Worm (Caenorhabditis elegans) whole organism, L3 larva: ENCODE measurements around the gene klp-7.
A peak's percentile ranks its signal among the peaks of the same experiment; 100 is the strongest.

ENCODE experiments used
- R02D3.7 ChIP-seq: fragments of 150-350 bp; optimal IDR thresholded peaks from 2 replicates; lab custom pipeline; 2014; ENCODE audit warnings: missing biosample characterization, missing genetic modification characterization
- ZK546.5 ChIP-seq: sonication (generic microtip); optimal IDR thresholded peaks from 2 replicates; lab custom pipeline; 2017; ENCODE audit warnings: missing biosample characterization, missing genetic modification characterization
- aly-2 ChIP-seq: fragments of 150-350 bp; optimal IDR thresholded peaks from 2 replicates; lab custom pipeline; 2014; ENCODE audit warnings: missing biosample characterization, missing genetic modification characterization
- ama-1 ChIP-seq: fragments of 150-350 bp; optimal IDR thresholded peaks from 2 replicates; lab custom pipeline; 2018
- ceh-16 ChIP-seq: sonication (generic microtip); optimal IDR thresholded peaks from 2 replicates; lab custom pipeline; 2017; ENCODE audit warnings: missing biosample characterization, missing genetic modification characterization
- ceh-82 ChIP-seq: fragments of 150-350 bp; optimal IDR thresholded peaks from 2 replicates; lab custom pipeline; 2014; ENCODE audit warnings: missing biosample characterization, missing genetic modification characterization
- ceh-9 ChIP-seq: sonication (generic microtip); optimal IDR thresholded peaks from 2 replicates; lab custom pipeline; 2018; ENCODE audit warnings: missing biosample characterization, missing genetic modification characterization
- daf-12 ChIP-seq: fragments of 150-350 bp; optimal IDR thresholded peaks from 2 replicates; lab custom pipeline; 2014; ENCODE audit warnings: missing biosample characterization, missing genetic modification reagents, missing genetic modification characterization
- egl-27 ChIP-seq: sonication (generic microtip); optimal IDR thresholded peaks from 4 replicates; lab custom pipeline; 2017; ENCODE audit warnings: missing biosample characterization, missing genetic modification reagents, missing genetic modification characterization
- elt-1 ChIP-seq: fragments of 150-350 bp; optimal IDR thresholded peaks from 2 replicates; lab custom pipeline; 2014; ENCODE audit warnings: missing biosample characterization, missing genetic modification characterization
- elt-2 ChIP-seq: sonication (generic microtip); optimal IDR thresholded peaks from 2 replicates; lab custom pipeline; 2016; ENCODE audit warnings: missing genetic modification reagents, mild to moderate bottlenecking, missing genetic modification characterization, missing compliant biosample characterization
- elt-3 ChIP-seq, 3 experiments: fragments of 150-350 bp in 1 of 3; sonication (generic microtip) in 2 of 3; optimal IDR thresholded peaks; 2 replicates in 2 of 3; 4 replicates in 1 of 3; lab custom pipeline; 2014 to 2017; ENCODE audit warnings: missing biosample characterization in 3 of 3, missing genetic modification characterization in 3 of 3
- eor-1 ChIP-seq, 2 experiments: fragments of 150-350 bp; optimal IDR thresholded peaks; 2 replicates each; lab custom pipeline; 2014 to 2018; ENCODE audit warnings: missing biosample characterization in 2 of 2, missing genetic modification characterization in 2 of 2
- fkh-10 ChIP-seq: sonication (generic microtip); optimal IDR thresholded peaks from 2 replicates; lab custom pipeline; 2017; ENCODE audit warnings: missing biosample characterization, missing genetic modification reagents, missing genetic modification characterization
- fkh-2 ChIP-seq: fragments of 150-350 bp; optimal IDR thresholded peaks from 2 replicates; lab custom pipeline; 2014; ENCODE audit warnings: missing biosample characterization, missing genetic modification reagents, missing genetic modification characterization
- fos-1 ChIP-seq: fragments of 150-350 bp; optimal IDR thresholded peaks from 2 replicates; lab custom pipeline; 2014; ENCODE audit warnings: missing biosample characterization, missing genetic modification characterization
- hmg-11 ChIP-seq: sonication (generic microtip); optimal IDR thresholded peaks from 2 replicates; lab custom pipeline; 2016; ENCODE audit warnings: missing genetic modification characterization, missing compliant biosample characterization
- lin-15B ChIP-seq: fragments of 150-350 bp; optimal IDR thresholded peaks from 2 replicates; lab custom pipeline; 2014; ENCODE audit warnings: missing biosample characterization, missing genetic modification characterization
- lin-39 ChIP-seq: fragments of 150-350 bp; optimal IDR thresholded peaks from 2 replicates; lab custom pipeline; 2018; ENCODE audit warnings: missing biosample characterization, missing genetic modification reagents, missing genetic modification characterization
- lsy-12 ChIP-seq: sonication (generic microtip); optimal IDR thresholded peaks from 2 replicates; lab custom pipeline; 2016; ENCODE audit warnings: mild to moderate bottlenecking, missing genetic modification characterization, missing compliant biosample characterization
- mdl-1 ChIP-seq: fragments of 150-350 bp; optimal IDR thresholded peaks from 2 replicates; lab custom pipeline; 2014; ENCODE audit warnings: missing biosample characterization, missing genetic modification characterization
- nfya-1 ChIP-seq: sonication (generic microtip); optimal IDR thresholded peaks from 2 replicates; lab custom pipeline; 2017; ENCODE audit warnings: missing genetic modification characterization, mild to moderate bottlenecking, missing compliant biosample characterization, antibody characterized with exemption, moderate library complexity; ENCODE audit not compliant: insufficient read depth
- nhr-11 ChIP-seq: fragments of 150-350 bp; optimal IDR thresholded peaks from 2 replicates; lab custom pipeline; 2014; ENCODE audit warnings: missing biosample characterization, missing genetic modification characterization
- nhr-12 ChIP-seq: fragments of 150-350 bp; optimal IDR thresholded peaks from 2 replicates; lab custom pipeline; 2014; ENCODE audit warnings: missing biosample characterization, missing genetic modification characterization
- nhr-23 ChIP-seq: fragments of 150-350 bp; optimal IDR thresholded peaks from 2 replicates; lab custom pipeline; 2014; ENCODE audit warnings: missing biosample characterization, missing genetic modification reagents, missing genetic modification characterization
- nhr-25 ChIP-seq: sonication (generic microtip); optimal IDR thresholded peaks from 2 replicates; lab custom pipeline; 2017; ENCODE audit warnings: missing biosample characterization, missing genetic modification characterization
- nhr-43 ChIP-seq: sonication (generic microtip); optimal IDR thresholded peaks from 2 replicates; lab custom pipeline; 2016; ENCODE audit warnings: mild to moderate bottlenecking, missing genetic modification characterization, missing compliant biosample characterization; ENCODE audit not compliant: poor library complexity, severe bottlenecking
- nhr-76 ChIP-seq: fragments of 150-350 bp; sonication (generic microtip); optimal IDR thresholded peaks from 5 replicates; lab custom pipeline; 2014; ENCODE audit warnings: missing biosample characterization, missing genetic modification characterization
- pha-4 ChIP-seq: fragments of 150-350 bp; optimal IDR thresholded peaks from 2 replicates; lab custom pipeline; 2014; ENCODE audit warnings: missing biosample characterization, missing genetic modification reagents, missing genetic modification characterization
- pqm-1 ChIP-seq: fragments of 150-350 bp; optimal IDR thresholded peaks from 2 replicates; lab custom pipeline; 2017; ENCODE audit warnings: missing biosample characterization, missing genetic modification characterization, inconsistent platforms
- sea-2 ChIP-seq: fragments of 150-350 bp; sonication (generic microtip); optimal IDR thresholded peaks from 4 replicates; lab custom pipeline; 2014; ENCODE audit warnings: missing biosample characterization, missing genetic modification reagents, missing genetic modification characterization
- skn-1 ChIP-seq: fragments of 150-350 bp; optimal IDR thresholded peaks from 2 replicates; lab custom pipeline; 2014; ENCODE audit warnings: missing biosample characterization, missing genetic modification characterization
- snpc-4 ChIP-seq: fragments of 150-350 bp; optimal IDR thresholded peaks from 2 replicates; lab custom pipeline; 2014; ENCODE audit warnings: missing biosample characterization, missing genetic modification characterization
- unc-39 ChIP-seq: sonication (generic microtip); optimal IDR thresholded peaks from 4 replicates; lab custom pipeline; 2017; ENCODE audit warnings: missing biosample characterization, missing genetic modification characterization

Gene klp-7

ce11 chrIII:10802032-10802431 is 3.7 kb upstream of the klp-7 start, which contains the start of gene K11D9.3:
TSS of gene K11D9.3 (minus strand) at chrIII:10802212.
- TF ChIP-seq ceh-9 (no peak), nhr-11 (tag; lab: Kevin White, UChicago) (no peak), R02D3.7 (tag; lab: Kevin White, UChicago) (no peak), ceh-16 (no peak), fkh-10 (no peak), lin-15B (tag; lab: Kevin White, UChicago) (no peak), skn-1 (no peak), ceh-82 (tag; lab: Kevin White, UChicago) (no peak), mdl-1 (tag; lab: Kevin White, UChicago) (no peak), snpc-4 (no peak), nhr-76 (tag; lab: Kevin White, UChicago) (no peak), fkh-2 (no peak), unc-39 (tag; lab: Kevin White, UChicago) (no peak), nfya-1 (tag; lab: Kevin White, UChicago) (no peak), nhr-23 (tag; lab: Kevin White, UChicago) (no peak), ZK546.5 (tag; lab: Kevin White, UChicago) (no peak), pqm-1 (tag; lab: Kevin White, UChicago) (no peak), nhr-43 (tag; lab: Kevin White, UChicago) (no peak), lin-39 (tag; lab: Kevin White, UChicago) (no peak)

- no peak for TF ChIP-seq snpc-4
- peak; percentile 95 for TF ChIP-seq nfya-1 (tag; lab: Kevin White, UChicago)
These were observed 553 bp upstream of the klp-7 start for ce11 chrIII:10805172-10805571.

- no peak for TF ChIP-seq ama-1
- no peak for TF ChIP-seq eor-1 (tag; optimal IDR thresholded peaks at IDR 0.05; lab: Kevin White, UChicago)
- TF ChIP-seq snpc-4: no peak
- TF ChIP-seq elt-1 (tag; lab: Kevin White, UChicago): no peak
- no peak for TF ChIP-seq aly-2 (tag; lab: Kevin White, UChicago)
- no peak for TF ChIP-seq skn-1
- TF ChIP-seq lsy-12 (tag; lab: Kevin White, UChicago): no peak
- no peak for TF ChIP-seq nfya-1 (tag; lab: Kevin White, UChicago)
These were observed 1.1 kb downstream of the klp-7 start for ce11 chrIII:10806821-10807220.

ce11 chrIII:10807236-10807635 is 1.5 kb downstream of the klp-7 start:
- no peak for TF ChIP-seq sea-2 (GFP tag; lab: Kevin White, UChicago)
- no peak for TF ChIP-seq nhr-12 (tag; lab: Kevin White, UChicago)
- TF ChIP-seq pha-4 (tag; lab: Kevin White, UChicago): no peak
- no peak for TF ChIP-seq daf-12 (tag; lab: Kevin White, UChicago)
- no peak for TF ChIP-seq nfya-1 (tag; lab: Kevin White, UChicago)
- no peak for TF ChIP-seq ama-1

DNA sequence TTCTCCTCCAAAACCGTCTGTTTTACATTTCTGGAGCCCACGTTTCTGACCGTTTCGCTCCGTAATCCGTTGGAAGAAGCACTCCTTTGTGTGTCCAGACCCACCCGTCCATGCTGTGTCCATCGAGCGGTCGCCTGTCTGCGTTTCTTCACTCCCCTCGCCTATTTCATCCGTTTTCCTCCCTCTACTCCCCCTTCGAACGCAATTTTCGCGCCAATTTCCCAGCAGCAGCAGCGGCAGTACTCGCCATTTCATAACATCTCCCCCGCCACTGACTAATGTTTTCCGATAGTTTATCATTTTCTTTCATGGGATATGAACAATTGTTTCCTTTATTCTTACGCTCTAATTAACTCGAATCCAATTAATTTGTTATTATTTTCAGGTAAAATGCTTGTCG is 2.2 kb downstream of the klp-7 start:
- TF ChIP-seq elt-2 (tag; lab: Kevin White, UChicago) (peak; percentile 0), ZK546.5 (tag; lab: Kevin White, UChicago) (no peak), nhr-25 (tag; lab: Kevin White, UChicago) (no peak), lsy-12 (tag; lab: Kevin White, UChicago) (no peak), lin-15B (tag; lab: Kevin White, UChicago) (peak; percentile 42), nhr-76 (tag; lab: Kevin White, UChicago) (no peak), lin-39 (tag; lab: Kevin White, UChicago) (peak; percentile 66), hmg-11 (tag; lab: Kevin White, UChicago) (peak; percentile 83), eor-1 (tag; optimal IDR thresholded peaks at IDR 0.05; lab: Kevin White, UChicago) (no peak), nfya-1 (tag; lab: Kevin White, UChicago) (peak; percentile 42), nhr-23 (tag; lab: Kevin White, UChicago) (no peak)

DNA sequence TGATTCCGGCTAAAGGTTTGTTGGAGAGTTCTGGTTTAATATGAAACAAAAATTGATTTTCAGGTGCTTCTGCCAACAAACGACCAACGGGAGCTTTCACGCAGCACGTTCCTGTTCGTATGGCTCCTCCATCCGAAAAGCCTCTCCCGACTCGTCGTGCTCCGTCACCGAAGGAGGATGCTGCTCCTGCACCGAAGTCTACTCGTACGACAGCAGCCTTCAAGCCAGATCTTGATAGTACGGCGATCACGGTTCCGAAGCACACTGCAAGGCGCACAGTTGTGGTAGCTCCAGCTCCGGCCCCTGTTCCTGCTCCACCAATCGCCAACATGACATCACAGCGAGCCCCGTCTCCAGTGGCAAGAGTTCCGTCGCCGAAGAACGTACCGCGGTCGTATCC is 3.1 kb downstream of the klp-7 start:
- TF ChIP-seq pha-4 (tag; lab: Kevin White, UChicago): no peak
- no peak for TF ChIP-seq nhr-23 (tag; lab: Kevin White, UChicago)
- TF ChIP-seq egl-27: no peak
- no peak for TF ChIP-seq eor-1 (tag; optimal IDR thresholded peaks at IDR 0.05; lab: Kevin White, UChicago)
- TF ChIP-seq fos-1 (tag; lab: Kevin White, UChicago): no peak
- TF ChIP-seq mdl-1 (tag; lab: Kevin White, UChicago): no peak
- TF ChIP-seq elt-3 (tag; optimal IDR thresholded peaks at IDR 0.05; lab: Kevin White, UChicago): no peak
- no peak for TF ChIP-seq ceh-16
- no peak for TF ChIP-seq ceh-82 (tag; lab: Kevin White, UChicago)
- TF ChIP-seq nhr-43 (tag; lab: Kevin White, UChicago): no peak
